Fruit fly (Drosophila melanogaster) whole organism, embryonic: ENCODE measurements around the gene in.

Source experiments
- B-H2 ChIP-seq: fragments of 200-800 bp; sonication (Bioruptor generic); optimal IDR thresholded peaks from 2 replicates; lab custom pipeline; 2018; ENCODE audit warnings: missing biosample characterization, mild to moderate bottlenecking, missing genetic modification characterization
- CG10565 ChIP-seq: fragments of 200-800 bp; sonication (Bioruptor generic); optimal IDR thresholded peaks from 3 replicates; lab custom pipeline; 2016; ENCODE audit warnings: missing biosample characterization, mild to moderate bottlenecking, missing genetic modification characterization
- CG11695 ChIP-seq: fragments of 200-800 bp; sonication (Bioruptor generic); IDR thresholded peaks from 3 replicates; pipeline ENCODE4 v1.3.6; 2022; ENCODE audit warnings: missing biosample characterization, missing genetic modification characterization
- CG12071 ChIP-seq: fragments of 200-800 bp; sonication (Bioruptor generic); optimal IDR thresholded peaks from 3 replicates; lab custom pipeline; 2018; ENCODE audit warnings: missing biosample characterization, mild to moderate bottlenecking, missing genetic modification characterization
- CG12104 ChIP-seq: fragments of 200-800 bp; sonication (Bioruptor generic); optimal IDR thresholded peaks from 3 replicates; lab custom pipeline; 2016; ENCODE audit warnings: missing biosample characterization, missing genetic modification characterization
- CG13296 ChIP-seq: fragments of 200-800 bp; sonication (Bioruptor generic); optimal IDR thresholded peaks from 3 replicates; lab custom pipeline; 2018; ENCODE audit warnings: missing biosample characterization, mild to moderate bottlenecking, missing genetic modification characterization
- CG13424 ChIP-seq: fragments of 200-800 bp; sonication (Bioruptor generic); optimal IDR thresholded peaks from 2 replicates; lab custom pipeline; 2019; ENCODE audit warnings: missing biosample characterization, mild to moderate bottlenecking, missing genetic modification characterization, moderate library complexity
- CG14441 ChIP-seq: fragments of 200-800 bp; sonication (Bioruptor generic); IDR thresholded peaks from 2 replicates; pipeline ENCODE4 v1.3.6; 2022; ENCODE audit warnings: missing biosample characterization, missing genetic modification characterization
- CG1529 ChIP-seq: fragments of 200-800 bp; sonication (Bioruptor generic); optimal IDR thresholded peaks from 3 replicates; lab custom pipeline; 2018; ENCODE audit warnings: missing biosample characterization, missing genetic modification characterization
- CG17361 ChIP-seq: fragments of 200-800 bp; sonication (Bioruptor generic); IDR thresholded peaks from 3 replicates; pipeline ENCODE4 v1.3.6; 2022; ENCODE audit warnings: missing biosample characterization, missing genetic modification characterization
- CG2678 ChIP-seq: fragments of 200-800 bp; sonication (Bioruptor generic); optimal IDR thresholded peaks from 3 replicates; lab custom pipeline; 2019; ENCODE audit warnings: missing biosample characterization, mild to moderate bottlenecking, missing genetic modification characterization, moderate library complexity
- CG31441 ChIP-seq: fragments of 200-800 bp; sonication (Bioruptor generic); IDR thresholded peaks from 2 replicates; pipeline ENCODE4 v1.3.6; 2022; ENCODE audit warnings: missing biosample characterization, missing genetic modification characterization
- CG43689 ChIP-seq: fragments of 200-800 bp; sonication (Bioruptor generic); IDR thresholded peaks from 2 replicates; pipeline ENCODE4 v1.3.6; 2022; ENCODE audit warnings: missing biosample characterization, missing genetic modification characterization
- CG5953 ChIP-seq: fragments of 200-800 bp; sonication (Bioruptor generic); IDR thresholded peaks from 2 replicates; pipeline ENCODE4 v1.3.6; 2022; ENCODE audit warnings: missing biosample characterization, missing genetic modification characterization
- CG9932 ChIP-seq: fragments of 200-800 bp; sonication (Bioruptor generic); IDR thresholded peaks from 2 replicates; pipeline ENCODE4 v1.3.6; 2022; ENCODE audit warnings: missing biosample characterization, missing genetic modification characterization
- Chrac-16 ChIP-seq: fragments of 200-800 bp; sonication (Bioruptor generic); optimal IDR thresholded peaks from 3 replicates; lab custom pipeline; 2016; ENCODE audit warnings: missing biosample characterization, missing genetic modification characterization
- Dbx ChIP-seq: fragments of 200-800 bp; sonication (Bioruptor generic); IDR thresholded peaks from 3 replicates; pipeline ENCODE4 v1.3.6; 2022; ENCODE audit warnings: missing biosample characterization, missing genetic modification characterization
- Dip3 ChIP-seq: fragments of 200-800 bp; sonication (Bioruptor generic); optimal IDR thresholded peaks from 3 replicates; lab custom pipeline; 2016; ENCODE audit warnings: missing biosample characterization, missing genetic modification characterization
- Doc2 ChIP-seq: fragments of 200-800 bp; sonication (Bioruptor generic); IDR thresholded peaks from 2 replicates; pipeline ENCODE4 v1.3.6; 2022; ENCODE audit warnings: missing biosample characterization, missing genetic modification characterization
- E2f1 ChIP-seq: fragments of 200-800 bp; sonication (Bioruptor generic); IDR thresholded peaks from 2 replicates; pipeline ENCODE4 v1.3.6; 2022; ENCODE audit warnings: missing biosample characterization, missing genetic modification characterization
- Ets65A ChIP-seq: fragments of 200-800 bp; sonication (Bioruptor generic); peaks from one replicate; lab custom pipeline; 2016; ENCODE audit warnings: missing biosample characterization, missing genetic modification characterization
- Ets97D ChIP-seq: fragments of 200-800 bp; sonication (Bioruptor generic); optimal IDR thresholded peaks from 3 replicates; lab custom pipeline; 2016; ENCODE audit warnings: missing biosample characterization, missing genetic modification characterization
- Fer3 ChIP-seq: fragments of 200-800 bp; sonication (Bioruptor generic); optimal IDR thresholded peaks from 2 replicates; lab custom pipeline; 2018; ENCODE audit warnings: missing biosample characterization, mild to moderate bottlenecking, missing genetic modification characterization, moderate library complexity
- HLH54F ChIP-seq: fragments of 200-800 bp; sonication (Bioruptor generic); optimal IDR thresholded peaks from 3 replicates; lab custom pipeline; 2016; ENCODE audit warnings: missing biosample characterization, missing genetic modification characterization
- Hmr ChIP-seq: fragments of 200-800 bp; sonication (Bioruptor generic); optimal IDR thresholded peaks from 3 replicates; lab custom pipeline; 2017; ENCODE audit warnings: mild to moderate bottlenecking, missing biosample characterization, missing genetic modification reagents, missing genetic modification characterization
- Med ChIP-seq: fragments of 200-800 bp; sonication (Bioruptor generic); peaks from one replicate; lab custom pipeline; 2016; ENCODE audit warnings: missing biosample characterization, missing genetic modification characterization, mild to moderate bottlenecking, inconsistent platforms, moderate library complexity
- NC2α ChIP-seq: fragments of 200-800 bp; sonication (Bioruptor generic); optimal IDR thresholded peaks from 2 replicates; lab custom pipeline; 2016; ENCODE audit warnings: missing biosample characterization, missing genetic modification characterization
- Nf-YB ChIP-seq: fragments of 200-800 bp; sonication (Bioruptor generic); optimal IDR thresholded peaks from 3 replicates; lab custom pipeline; 2019; ENCODE audit warnings: missing biosample characterization, mild to moderate bottlenecking, missing genetic modification characterization, moderate library complexity
- Ptx1 ChIP-seq: fragments of 200-800 bp; sonication (Bioruptor generic); IDR thresholded peaks from 2 replicates; pipeline ENCODE4 v1.3.6; 2022; ENCODE audit warnings: missing biosample characterization, missing genetic modification characterization
- Rfx ChIP-seq: fragments of 200-800 bp; sonication (Bioruptor generic); IDR thresholded peaks from 2 replicates; pipeline ENCODE4 v1.3.6; 2022; ENCODE audit warnings: missing biosample characterization, missing genetic modification characterization
- Side ChIP-seq: fragments of 200-800 bp; sonication (Bioruptor generic); optimal IDR thresholded peaks from 2 replicates; lab custom pipeline; 2016; ENCODE audit warnings: missing biosample characterization, missing genetic modification characterization
- Sox100B ChIP-seq: fragments of 200-800 bp; sonication (Bioruptor generic); optimal IDR thresholded peaks from 3 replicates; lab custom pipeline; 2018; ENCODE audit warnings: missing biosample characterization, mild to moderate bottlenecking, missing genetic modification characterization
- Sry-β ChIP-seq: fragments of 200-800 bp; sonication (Bioruptor generic); optimal IDR thresholded peaks from 2 replicates; lab custom pipeline; 2018; ENCODE audit warnings: missing biosample characterization, mild to moderate bottlenecking, missing genetic modification characterization, moderate library complexity
- Usf ChIP-seq: fragments of 200-800 bp; sonication (Bioruptor generic); optimal IDR thresholded peaks from 2 replicates; lab custom pipeline; 2017; ENCODE audit warnings: missing genotype, missing biosample characterization, missing genetic modification characterization
- YL-1 ChIP-seq: fragments of 200-800 bp; sonication (Bioruptor generic); optimal IDR thresholded peaks from 3 replicates; lab custom pipeline; 2017; ENCODE audit warnings: missing biosample characterization, mild to moderate bottlenecking, missing genetic modification characterization
- ab ChIP-seq: fragments of 200-800 bp; sonication (Bioruptor generic); optimal IDR thresholded peaks from 2 replicates; lab custom pipeline; 2016; ENCODE audit warnings: missing biosample characterization, missing genetic modification characterization
- al ChIP-seq: fragments of 200-800 bp; sonication (Bioruptor generic); IDR thresholded peaks from 2 replicates; pipeline ENCODE4 v1.3.6; 2022; ENCODE audit warnings: missing biosample characterization, missing genetic modification characterization
- bab2 ChIP-seq: fragments of 200-800 bp; sonication (Bioruptor generic); optimal IDR thresholded peaks from 2 replicates; lab custom pipeline; 2016; ENCODE audit warnings: missing biosample characterization, missing genetic modification characterization
- bigmax ChIP-seq: fragments of 200-800 bp; sonication (Bioruptor generic); optimal IDR thresholded peaks from 2 replicates; lab custom pipeline; 2018; ENCODE audit warnings: missing biosample characterization, mild to moderate bottlenecking, missing genetic modification characterization
- caup ChIP-seq: fragments of 200-800 bp; sonication (Bioruptor generic); optimal IDR thresholded peaks from 3 replicates; lab custom pipeline; 2017; ENCODE audit warnings: missing biosample characterization, mild to moderate bottlenecking, missing genetic modification characterization, moderate library complexity; ENCODE audit not compliant: severe bottlenecking
- cwo ChIP-seq: fragments of 200-800 bp; sonication (Bioruptor generic); optimal IDR thresholded peaks from 3 replicates; lab custom pipeline; 2017; ENCODE audit warnings: missing biosample characterization, missing genetic modification characterization, mild to moderate bottlenecking, moderate library complexity, missing genetic modification reagents
- dati ChIP-seq: fragments of 200-800 bp; sonication (Bioruptor generic); IDR thresholded peaks from 2 replicates; pipeline ENCODE4 v1.3.6; 2022; ENCODE audit warnings: missing biosample characterization, missing genetic modification characterization
- grau ChIP-seq: fragments of 200-800 bp; optimal IDR thresholded peaks from 3 replicates; lab custom pipeline; 2019; ENCODE audit warnings: missing biosample characterization, mild to moderate bottlenecking, missing genetic modification characterization, moderate library complexity
- gsb ChIP-seq: fragments of 200-800 bp; sonication (Bioruptor generic); IDR thresholded peaks from 2 replicates; pipeline ENCODE4 v1.3.6; 2022; ENCODE audit warnings: missing biosample characterization, missing genetic modification characterization
- hb ChIP-seq: fragments of 200-800 bp; sonication (Bioruptor generic); IDR thresholded peaks from 3 replicates; pipeline ENCODE4 v1.3.6; 2022; ENCODE audit warnings: missing biosample characterization, missing genetic modification characterization; ENCODE audit not compliant: partially characterized antibody
- ind ChIP-seq: fragments of 200-800 bp; sonication (Bioruptor generic); optimal IDR thresholded peaks from 3 replicates; lab custom pipeline; 2016; ENCODE audit warnings: missing biosample characterization, missing genetic modification characterization
- kah ChIP-seq: fragments of 200-800 bp; sonication (Bioruptor generic); optimal IDR thresholded peaks from 2 replicates; lab custom pipeline; 2018; ENCODE audit warnings: missing biosample characterization, mild to moderate bottlenecking, missing genetic modification characterization
- nmo ChIP-seq: fragments of 200-800 bp; sonication (Bioruptor generic); optimal IDR thresholded peaks from 2 replicates; lab custom pipeline; 2018; ENCODE audit warnings: missing biosample characterization, mild to moderate bottlenecking, missing genetic modification characterization, moderate library complexity
- seq ChIP-seq: fragments of 200-800 bp; sonication (Bioruptor generic); IDR thresholded peaks from 2 replicates; pipeline ENCODE4 v1.3.6; 2022; ENCODE audit warnings: missing biosample characterization, missing genetic modification characterization
- so ChIP-seq: fragments of 200-800 bp; sonication (Bioruptor generic); IDR thresholded peaks from 3 replicates; pipeline ENCODE4 v1.3.6; 2022; ENCODE audit warnings: missing biosample characterization, missing genetic modification characterization

The in gene

DNA sequence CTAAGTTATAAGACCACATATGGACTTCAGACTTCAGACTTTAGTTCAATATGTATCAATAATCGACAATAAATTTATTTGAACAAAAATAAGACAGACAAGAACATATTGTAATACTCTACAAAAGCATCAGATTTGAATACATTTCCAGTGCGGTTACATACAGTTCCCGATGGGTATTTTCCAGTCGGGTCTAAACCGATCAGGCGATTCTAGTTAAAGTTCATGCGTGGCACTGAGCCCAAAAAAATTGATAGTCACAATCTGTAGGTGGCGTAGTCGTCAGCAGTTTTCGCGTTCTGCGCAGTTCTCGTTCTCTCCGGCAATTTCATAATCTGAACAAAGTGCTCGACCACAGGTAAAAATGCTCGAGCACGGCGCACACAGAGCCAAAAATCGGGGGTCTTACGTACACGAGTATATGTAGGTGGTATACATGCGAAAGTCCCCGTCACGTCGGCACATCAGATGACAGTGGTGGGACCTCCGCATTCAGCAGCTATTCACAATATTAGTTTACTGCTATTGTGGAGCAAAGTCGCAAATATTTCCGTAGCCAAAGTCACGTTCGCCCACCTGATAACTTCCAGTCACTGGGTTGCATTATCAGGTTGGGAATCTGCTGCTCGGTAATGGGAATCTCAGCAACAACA is 28.4 kb downstream of the in start:
- TF ChIP-seq Fer3 (tag; lab: Kevin White, UChicago) (peak; percentile 31), Ets97D (peak; percentile 11), E2f1 (GFP tag; lab: Robert Waterston, UW) (peak; percentile 54; the same call in 1 of the 2 replicates), Sry-β (GFP tag; lab: Kevin White, UChicago) (no peak), B-H2 (peak; percentile 75), CG14441 (peak; percentile 28; the same call in 1 of the 2 replicates), CG9932 (peak; percentile 62), ab (peak; percentile 39), CG12104 (no peak), seq (no peak; the same call in 1 of the 2 replicates), CG13424 (tag; lab: Kevin White, UChicago) (peak; percentile 26), CG12071 (GFP tag; lab: Kevin White, UChicago) (peak; percentile 36), Nf-YB (GFP tag; lab: Kevin White, UChicago) (no peak), Usf (GFP tag; lab: Kevin White, UChicago) (peak; percentile 1), Ptx1 (GFP tag; lab: Robert Waterston, UW) (peak; percentile 49), NC2α (GFP tag; lab: Kevin White, UChicago) (no peak), CG5953 (GFP tag; lab: Robert Waterston, UW) (0 out of 2 replicates have a peak, but pooled peaks have one; percentile 20), bab2 (GFP tag; lab: Kevin White, UChicago) (peak; percentile 32), grau (tag; lab: Kevin White, UChicago) (peak; percentile 64), Doc2 (GFP tag; lab: Robert Waterston, UW) (no peak), CG43689 (GFP tag; lab: Robert Waterston, UW) (no peak), CG17361 (GFP tag; lab: Robert Waterston, UW) (peak; percentile 51; the same call in 1 of the 3 replicates), nmo (GFP tag; lab: Kevin White, UChicago) (peak; percentile 33), YL-1 (GFP tag; lab: Kevin White, UChicago) (peak; percentile 6), cwo (GFP tag; lab: Kevin White, UChicago) (peak; percentile 85), hb (GFP tag; lab: Robert Waterston, UW) (no peak), Med (GFP tag; lab: Kevin White, UChicago) (peak; percentile 87), CG13296 (GFP tag; lab: Kevin White, UChicago) (peak; percentile 44), CG1529 (GFP tag; lab: Kevin White, UChicago) (no peak), Dip3 (GFP tag; lab: Kevin White, UChicago) (peak; percentile 80), Rfx (GFP tag; lab: Robert Waterston, UW) (peak; percentile 75), bigmax (GFP tag; lab: Kevin White, UChicago) (no peak), Hmr (peak; percentile 79), Ets65A (GFP tag; lab: Kevin White, UChicago) (peak; percentile 31), so (GFP tag; lab: Robert Waterston, UW) (peak; percentile 38; the same call in 2 of the 3 replicates), CG11695 (GFP tag; lab: Robert Waterston, UW) (peak; percentile 46; the same call in 1 of the 3 replicates), Dbx (0 out of 3 replicates have a peak, but pooled peaks have one; percentile 46), ind (GFP tag; lab: Kevin White, UChicago) (peak; percentile 55), Side (GFP tag; lab: Kevin White, UChicago) (no peak), HLH54F (GFP tag; lab: Kevin White, UChicago) (peak; percentile 45), Sox100B (peak; percentile 13), CG31441 (GFP tag; lab: Robert Waterston, UW) (0 out of 2 replicates have a peak, but pooled peaks have one; percentile 24), dati (GFP tag; lab: Robert Waterston, UW) (no peak), caup (GFP tag; lab: Kevin White, UChicago) (peak; percentile 46), gsb (GFP tag; lab: Robert Waterston, UW) (0 out of 2 replicates have a peak, but pooled peaks have one; percentile 21), al (GFP tag; lab: Robert Waterston, UW) (peak; percentile 13; the same call in 1 of the 2 replicates), CG2678 (tag; lab: Kevin White, UChicago) (peak; percentile 72), CG10565 (no peak), Chrac-16 (GFP tag; lab: Kevin White, UChicago) (peak; percentile 37), kah (no peak)
